Worm (Caenorhabditis elegans) whole organism, L1 larva: ENCODE results near the gene cdc-73.

Experiments used
- C04F5.9 ChIP-seq: sonication (generic microtip); optimal IDR thresholded peaks from 2 replicates; lab custom pipeline; 2016; ENCODE audit warnings: missing genetic modification characterization, missing compliant biosample characterization
- C16A3.4 ChIP-seq: fragments of 150-350 bp; optimal IDR thresholded peaks from 2 replicates; lab custom pipeline; 2014; ENCODE audit warnings: missing biosample characterization, missing genetic modification characterization
- C34B4.2 ChIP-seq: sonication (generic microtip); optimal IDR thresholded peaks from 2 replicates; lab custom pipeline; 2017; ENCODE audit warnings: mild to moderate bottlenecking, missing genetic modification characterization, missing compliant biosample characterization
- F16B12.6 ChIP-seq: fragments of 150-350 bp; optimal IDR thresholded peaks from 2 replicates; lab custom pipeline; 2014; ENCODE audit warnings: missing biosample characterization, missing genetic modification characterization
- Y116A8C.19 ChIP-seq: sonication (generic microtip); optimal IDR thresholded peaks from 2 replicates; lab custom pipeline; 2016; ENCODE audit warnings: missing compliant biosample characterization, missing genetic modification characterization, borderline replicate concordance
- aha-1 ChIP-seq: fragments of 150-350 bp; optimal IDR thresholded peaks from 2 replicates; lab custom pipeline; 2014; ENCODE audit warnings: missing biosample characterization, missing genetic modification characterization
- aly-2 ChIP-seq: fragments of 150-350 bp; optimal IDR thresholded peaks from 2 replicates; lab custom pipeline; 2014; ENCODE audit warnings: missing biosample characterization, missing genetic modification characterization
- blmp-1 ChIP-seq: fragments of 150-350 bp; optimal IDR thresholded peaks from 2 replicates; lab custom pipeline; 2014; ENCODE audit warnings: missing biosample characterization, missing genetic modification characterization
- ceh-63 ChIP-seq: fragments of 200-800 bp; sonication (Bioruptor generic); optimal IDR thresholded peaks from 2 replicates; lab custom pipeline; 2018; ENCODE audit warnings: mild to moderate bottlenecking, missing genetic modification characterization, missing compliant biosample characterization
- ceh-8 ChIP-seq: fragments of 200-800 bp; sonication (Bioruptor generic); optimal IDR thresholded peaks from 2 replicates; lab custom pipeline; 2018; ENCODE audit warnings: mild to moderate bottlenecking, missing genetic modification characterization, moderate library complexity, missing compliant biosample characterization
- ceh-82 ChIP-seq, 3 experiments: fragments of 150-350 bp in 1 of 3; sonication (generic microtip) in 2 of 3; optimal IDR thresholded peaks; 2 replicates each; lab custom pipeline; 2014 to 2017; ENCODE audit warnings: missing biosample characterization in 3 of 3, missing genetic modification characterization in 3 of 3
- ceh-90 ChIP-seq: sonication (generic microtip); optimal IDR thresholded peaks from 2 replicates; lab custom pipeline; 2016; ENCODE audit warnings: missing genetic modification characterization, missing compliant biosample characterization
- dpl-1 ChIP-seq, 3 experiments: fragments of 150-350 bp in 2 of 3; sonication (generic microtip) in 1 of 3; optimal IDR thresholded peaks; 2 replicates each; lab custom pipeline; 2014 to 2017; ENCODE audit warnings: missing biosample characterization in 3 of 3, missing genetic modification characterization in 3 of 3, missing genetic modification reagents in 3 of 3
- dsc-1 ChIP-seq: sonication (generic microtip); optimal IDR thresholded peaks from 2 replicates; lab custom pipeline; 2016; ENCODE audit warnings: mild to moderate bottlenecking, missing genetic modification characterization, missing compliant biosample characterization
- elt-2 ChIP-seq: sonication (generic microtip); optimal IDR thresholded peaks from 2 replicates; lab custom pipeline; 2016; ENCODE audit warnings: missing genetic modification characterization, mild to moderate bottlenecking, inconsistent platforms, missing compliant biosample characterization, missing genetic modification reagents
- elt-3 ChIP-seq, 6 experiments: fragments of 150-350 bp in 1 of 6; sonication (generic microtip); optimal IDR thresholded peaks; 2 replicates each; lab custom pipeline; 2017 to 2018; ENCODE audit warnings: missing biosample characterization in 6 of 6, missing genetic modification characterization in 6 of 6, inconsistent platforms in 1 of 6
- ets-5 ChIP-seq: fragments of 200-800 bp; sonication (Bioruptor generic); IDR thresholded peaks from 2 replicates; pipeline ENCODE4 v1.3.6; 2022; ENCODE audit warnings: missing genetic modification characterization, missing compliant biosample characterization
- fkh-10 ChIP-seq: sonication (generic microtip); optimal IDR thresholded peaks from 2 replicates; lab custom pipeline; 2017; ENCODE audit warnings: missing biosample characterization, missing genetic modification reagents, missing genetic modification characterization
- fkh-4 ChIP-seq: sonication (generic microtip); optimal IDR thresholded peaks from 2 replicates; lab custom pipeline; 2016; ENCODE audit warnings: missing compliant biosample characterization, missing genetic modification characterization, borderline replicate concordance
- fos-1 ChIP-seq: fragments of 150-350 bp; optimal IDR thresholded peaks from 2 replicates; lab custom pipeline; 2014; ENCODE audit warnings: missing biosample characterization, missing genetic modification characterization
- hlh-4 ChIP-seq: sonication (generic microtip); optimal IDR thresholded peaks from 2 replicates; lab custom pipeline; 2016; ENCODE audit warnings: mild to moderate bottlenecking, missing genetic modification characterization, missing compliant biosample characterization
- hpl-2 ChIP-seq: fragments of 150-350 bp; optimal IDR thresholded peaks from 2 replicates; lab custom pipeline; 2014; ENCODE audit warnings: missing biosample characterization, missing genetic modification reagents, missing genetic modification characterization
- irx-1 ChIP-seq: sonication (generic microtip); optimal IDR thresholded peaks from 2 replicates; lab custom pipeline; 2016; ENCODE audit warnings: missing genetic modification characterization, missing compliant biosample characterization
- jun-1 ChIP-seq: fragments of 150-350 bp; optimal IDR thresholded peaks from 2 replicates; lab custom pipeline; 2014; ENCODE audit warnings: missing biosample characterization, missing genetic modification reagents, missing genetic modification characterization
- lin-14 ChIP-seq: fragments of 200-800 bp; sonication (Bioruptor generic); optimal IDR thresholded peaks from 2 replicates; lab custom pipeline; 2018; ENCODE audit warnings: mild to moderate bottlenecking, missing genetic modification characterization, moderate library complexity, missing compliant biosample characterization
- lin-35 ChIP-seq, 2 experiments: fragments of 150-350 bp; optimal IDR thresholded peaks; 2 replicates each; lab custom pipeline; 2014; ENCODE audit warnings: missing biosample characterization in 2 of 2, missing genetic modification characterization in 2 of 2, missing genetic modification reagents in 2 of 2
- lir-3 ChIP-seq: sonication (generic microtip); optimal IDR thresholded peaks from 2 replicates; lab custom pipeline; 2016; ENCODE audit warnings: mild to moderate bottlenecking, missing genetic modification characterization, moderate library complexity, missing compliant biosample characterization; ENCODE audit not compliant: poor library complexity
- lsy-2 ChIP-seq, 2 experiments: fragments of 150-350 bp; optimal IDR thresholded peaks; 2 replicates each; lab custom pipeline; 2014; ENCODE audit warnings: missing biosample characterization in 2 of 2, missing genetic modification characterization in 2 of 2
- mab-9 ChIP-seq: fragments of 200-800 bp; sonication (Bioruptor generic); IDR thresholded peaks from 2 replicates; pipeline ENCODE4 v1.3.6; 2022; ENCODE audit warnings: missing genetic modification reagents, missing genetic modification characterization, missing compliant biosample characterization
- mdl-1 ChIP-seq, 2 experiments: fragments of 150-350 bp; optimal IDR thresholded peaks; 2 replicates each; lab custom pipeline; 2014 to 2017; ENCODE audit warnings: missing biosample characterization in 2 of 2, missing genetic modification characterization in 2 of 2, inconsistent platforms in 1 of 2
- mef-2 ChIP-seq: fragments of 150-350 bp; optimal IDR thresholded peaks from 2 replicates; lab custom pipeline; 2014; ENCODE audit warnings: missing biosample characterization, missing genetic modification characterization
- mep-1 ChIP-seq: fragments of 150-350 bp; optimal IDR thresholded peaks from 2 replicates; lab custom pipeline; 2014; ENCODE audit warnings: missing biosample characterization, missing genetic modification characterization
- nhr-19 ChIP-seq: fragments of 200-800 bp; sonication (Bioruptor generic); conservative IDR thresholded peaks from 2 replicates; pipeline ENCODE4 v1.3.6; 2022; ENCODE audit warnings: missing genetic modification characterization, missing compliant biosample characterization
- nhr-237 ChIP-seq: fragments of 150-350 bp; optimal IDR thresholded peaks from 2 replicates; lab custom pipeline; 2014; ENCODE audit warnings: missing biosample characterization, missing genetic modification characterization
- nhr-71 ChIP-seq: sonication (generic microtip); optimal IDR thresholded peaks from 2 replicates; lab custom pipeline; 2016; ENCODE audit warnings: mild to moderate bottlenecking, missing genetic modification characterization, moderate library complexity, missing compliant biosample characterization
- nhr-76 ChIP-seq: sonication (generic microtip); optimal IDR thresholded peaks from 2 replicates; lab custom pipeline; 2017; ENCODE audit warnings: missing biosample characterization, missing genetic modification characterization
- nhr-77 ChIP-seq: fragments of 150-350 bp; optimal IDR thresholded peaks from 2 replicates; lab custom pipeline; 2014; ENCODE audit warnings: missing biosample characterization, missing genetic modification characterization
- nhr-85 ChIP-seq: sonication (generic microtip); peaks from one replicate; lab custom pipeline; 2016; ENCODE audit warnings: missing genetic modification characterization, inconsistent platforms, missing compliant biosample characterization
- nhr-90 ChIP-seq: sonication (generic microtip); optimal IDR thresholded peaks from 2 replicates; lab custom pipeline; 2016; ENCODE audit warnings: mild to moderate bottlenecking, missing genetic modification characterization, missing compliant biosample characterization; ENCODE audit not compliant: poor library complexity
- rnt-1 ChIP-seq: sonication (generic microtip); optimal IDR thresholded peaks from 2 replicates; lab custom pipeline; 2016; ENCODE audit warnings: mild to moderate bottlenecking, missing genetic modification characterization, moderate library complexity, missing compliant biosample characterization
- skn-1 ChIP-seq: fragments of 150-350 bp; optimal IDR thresholded peaks from 2 replicates; lab custom pipeline; 2014; ENCODE audit warnings: missing biosample characterization, missing genetic modification characterization
- snu-23 ChIP-seq: sonication (generic microtip); optimal IDR thresholded peaks from 2 replicates; lab custom pipeline; 2016; ENCODE audit warnings: missing genetic modification characterization, missing compliant biosample characterization
- sptf-1 ChIP-seq: fragments of 150-350 bp; optimal IDR thresholded peaks from 2 replicates; lab custom pipeline; 2014; ENCODE audit warnings: missing biosample characterization, missing genetic modification characterization
- swsn-7 ChIP-seq: sonication (generic microtip); optimal IDR thresholded peaks from 2 replicates; lab custom pipeline; 2016; ENCODE audit warnings: missing genetic modification characterization, missing compliant biosample characterization
- tbx-2 ChIP-seq: sonication (generic microtip); optimal IDR thresholded peaks from 2 replicates; lab custom pipeline; 2016; ENCODE audit warnings: missing genetic modification characterization, missing compliant biosample characterization
- unc-130 ChIP-seq: fragments of 150-350 bp; optimal IDR thresholded peaks from 2 replicates; lab custom pipeline; 2017; ENCODE audit warnings: missing biosample characterization, missing genetic modification characterization, inconsistent platforms
- unc-98 ChIP-seq: fragments of 200-800 bp; sonication (Bioruptor generic); IDR thresholded peaks from 2 replicates; pipeline ENCODE4 v1.3.6; 2022; ENCODE audit warnings: missing genetic modification characterization, missing compliant biosample characterization
- vab-15 ChIP-seq: sonication (generic microtip); optimal IDR thresholded peaks from 2 replicates; lab custom pipeline; 2017; ENCODE audit warnings: missing genotype, mild to moderate bottlenecking, missing genetic modification characterization, missing compliant biosample characterization
- xbp-1 ChIP-seq: sonication (generic microtip); optimal IDR thresholded peaks from 2 replicates; lab custom pipeline; 2016; ENCODE audit warnings: missing genetic modification characterization, missing compliant biosample characterization
- zag-1 ChIP-seq: fragments of 150-350 bp; optimal IDR thresholded peaks from 2 replicates; lab custom pipeline; 2014; ENCODE audit warnings: missing biosample characterization, missing genetic modification characterization
- zip-4 ChIP-seq: fragments of 200-800 bp; sonication (Bioruptor generic); optimal IDR thresholded peaks from 2 replicates; lab custom pipeline; 2018; ENCODE audit warnings: mild to moderate bottlenecking, missing genetic modification characterization, moderate library complexity, missing compliant biosample characterization
- ztf-11 ChIP-seq, 2 experiments: sonication (generic microtip); optimal IDR thresholded peaks; 2 replicates each; lab custom pipeline; 2016 to 2017; ENCODE audit warnings: missing genetic modification characterization in 2 of 2, missing biosample characterization in 1 of 2, missing compliant biosample characterization in 1 of 2
- ztf-4 ChIP-seq: fragments of 150-350 bp; optimal IDR thresholded peaks from 2 replicates; lab custom pipeline; 2014; ENCODE audit warnings: missing biosample characterization, missing genetic modification characterization

cdc-73 gene

DNA sequence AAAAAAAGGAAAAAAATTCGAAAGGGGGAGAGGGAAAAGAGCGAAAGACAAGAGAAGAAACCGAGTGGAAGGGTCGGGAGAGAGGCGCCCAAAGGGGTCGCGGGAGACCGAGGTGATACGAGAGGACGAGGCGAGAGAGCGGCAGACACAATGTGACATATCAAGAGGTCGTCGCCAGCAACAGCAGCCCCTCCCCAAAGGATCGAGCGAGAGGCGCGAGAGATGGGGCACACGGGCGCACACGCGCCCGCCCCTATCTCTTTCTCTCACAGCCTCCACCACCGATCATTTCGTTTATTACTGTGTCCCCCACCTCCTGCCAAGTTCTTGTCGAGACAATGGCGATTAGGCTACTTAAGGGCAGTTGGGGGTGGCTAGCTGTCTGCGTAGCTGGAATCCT, 14.2 kb upstream of the cdc-73 start:
- TF ChIP-seq fkh-4 (no peak), nhr-71 (tag; lab: Kevin White, UChicago) (peak; percentile 86), fkh-10 (GFP tag; lab: Kevin White, UChicago) (no peak), blmp-1 (tag; lab: Kevin White, UChicago) (peak; percentile 64), mdl-1 (tag; optimal IDR thresholded peaks at IDR 0.05; lab: Kevin White, UChicago) (peak; percentile 16 to 75), nhr-77 (tag; lab: Kevin White, UChicago) (peak; percentile 44), lin-35 (GFP tag; optimal IDR thresholded peaks at IDR 0.05; lab: Kevin White, UChicago) (peak; percentile 57 to 67), jun-1 (tag; lab: Kevin White, UChicago) (peak; percentile 45), aly-2 (tag; lab: Kevin White, UChicago) (no peak), unc-98 (GFP tag; lab: Robert Waterston, UW) (no peak), xbp-1 (tag; lab: Kevin White, UChicago) (peak; percentile 53), rnt-1 (tag; lab: Kevin White, UChicago) (peak; percentile 76), lsy-2 (tag; optimal IDR thresholded peaks at IDR 0.05; lab: Kevin White, UChicago) (peak; percentile 13 to 66), unc-130 (tag; lab: Kevin White, UChicago) (peak; percentile 76), irx-1 (tag; lab: Kevin White, UChicago) (peak; percentile 15), ztf-4 (peak; percentile 59), fos-1 (tag; lab: Kevin White, UChicago) (no peak), mab-9 (GFP tag; lab: Robert Waterston, UW) (no peak), nhr-76 (no peak), ztf-11 (tag; optimal IDR thresholded peaks at IDR 0.05; lab: Kevin White, UChicago) (no peak), ceh-63 (GFP tag; lab: Kevin White, UChicago) (no peak), elt-2 (tag; lab: Kevin White, UChicago) (peak; percentile 70), snu-23 (GFP tag; lab: Kevin White, UChicago) (peak; percentile 84), C04F5.9 (tag; lab: Kevin White, UChicago) (no peak), hlh-4 (tag; lab: Kevin White, UChicago) (no peak), lir-3 (tag; lab: Kevin White, UChicago) (no peak), Y116A8C.19 (tag; lab: Kevin White, UChicago) (no peak), C34B4.2 (no peak), nhr-237 (tag; lab: Kevin White, UChicago) (peak; percentile 19), ceh-8 (GFP tag; lab: Kevin White, UChicago) (peak; percentile 37), zag-1 (tag; lab: Kevin White, UChicago) (no peak), tbx-2 (tag; lab: Kevin White, UChicago) (peak; percentile 82), zip-4 (GFP tag; lab: Kevin White, UChicago) (no peak), hpl-2 (GFP tag; lab: Kevin White, UChicago) (peak; percentile 9), ets-5 (no peak), sptf-1 (tag; lab: Kevin White, UChicago) (no peak), dsc-1 (peak; percentile 35), F16B12.6 (tag; lab: Kevin White, UChicago) (no peak), vab-15 (tag; lab: Kevin White, UChicago) (no peak), skn-1 (tag; lab: Kevin White, UChicago) (peak; percentile 35), lin-14 (GFP tag; lab: Kevin White, UChicago) (peak; percentile 91), nhr-85 (tag; lab: Kevin White, UChicago) (peak; percentile 92), mef-2 (tag; lab: Kevin White, UChicago) (no peak), ceh-90 (tag; lab: Kevin White, UChicago) (no peak), swsn-7 (tag; lab: Kevin White, UChicago) (peak; percentile 65), C16A3.4 (tag; lab: Kevin White, UChicago) (peak; percentile 72), dpl-1 (GFP tag; optimal IDR thresholded peaks at IDR 0.05; lab: Kevin White, UChicago) (peak in 2 of 3 experiments; percentile 21 to 36), nhr-90 (peak; percentile 72), aha-1 (tag; lab: Kevin White, UChicago) (no peak), ceh-82 (tag; optimal IDR thresholded peaks at IDR 0.05; lab: Kevin White, UChicago) (peak; percentile 30 to 72 (median 52)), mep-1 (tag; lab: Kevin White, UChicago) (peak; percentile 37), nhr-19 (GFP tag; lab: Robert Waterston, UW) (peak; percentile 75), elt-3 (tag; optimal IDR thresholded peaks at IDR 0.05; lab: Kevin White, UChicago) (peak in 4 of 6 experiments; percentile 27 to 64 (median 37))
